Fruit fly (Drosophila melanogaster) whole organism, embryonic: ENCODE measurements around the gene numb.

Experiments
- Abd-B ChIP-seq: fragments of 200-800 bp; sonication (Bioruptor generic); optimal IDR thresholded peaks from 2 replicates; lab custom pipeline; 2018; ENCODE audit warnings: missing biosample characterization, mild to moderate bottlenecking, missing genetic modification characterization, moderate library complexity
- Aef1 ChIP-seq: fragments of 200-800 bp; sonication (Bioruptor generic); IDR thresholded peaks from 3 replicates; pipeline ENCODE4 v1.3.6; 2022; ENCODE audit warnings: missing biosample characterization, missing genetic modification characterization
- B-H2 ChIP-seq: fragments of 200-800 bp; sonication (Bioruptor generic); optimal IDR thresholded peaks from 2 replicates; lab custom pipeline; 2018; ENCODE audit warnings: missing biosample characterization, mild to moderate bottlenecking, missing genetic modification characterization
- Bdp1 ChIP-seq: fragments of 200-800 bp; sonication (Bioruptor generic); optimal IDR thresholded peaks from 3 replicates; lab custom pipeline; 2016; ENCODE audit warnings: missing biosample characterization, missing genetic modification characterization
- C15 ChIP-seq: fragments of 200-800 bp; sonication (Bioruptor generic); IDR thresholded peaks from 3 replicates; pipeline ENCODE4 v1.3.6; 2022; ENCODE audit warnings: missing biosample characterization, missing genetic modification characterization
- CG10959 ChIP-seq: fragments of 200-800 bp; sonication (Bioruptor generic); IDR thresholded peaks from 2 replicates; pipeline ENCODE4 v1.3.6; 2022; ENCODE audit warnings: missing biosample characterization, missing genetic modification characterization
- CG13123 ChIP-seq: fragments of 200-800 bp; sonication (Bioruptor generic); optimal IDR thresholded peaks from 2 replicates; lab custom pipeline; 2016; ENCODE audit warnings: missing biosample characterization, missing genetic modification characterization
- CG13424 ChIP-seq: fragments of 200-800 bp; sonication (Bioruptor generic); optimal IDR thresholded peaks from 2 replicates; lab custom pipeline; 2019; ENCODE audit warnings: missing biosample characterization, mild to moderate bottlenecking, missing genetic modification characterization, moderate library complexity
- CG13894 ChIP-seq: fragments of 200-800 bp; sonication (Bioruptor generic); optimal IDR thresholded peaks from 3 replicates; lab custom pipeline; 2018; ENCODE audit warnings: missing biosample characterization, mild to moderate bottlenecking, missing genetic modification characterization, moderate library complexity
- CG14014 ChIP-seq: fragments of 200-800 bp; sonication (Bioruptor generic); IDR thresholded peaks from 2 replicates; pipeline ENCODE4 v1.3.6; 2022; ENCODE audit warnings: missing biosample characterization, missing genetic modification characterization
- CG15011 ChIP-seq: fragments of 200-800 bp; sonication (Bioruptor generic); optimal IDR thresholded peaks from 3 replicates; lab custom pipeline; 2018; ENCODE audit warnings: missing biosample characterization, mild to moderate bottlenecking, missing genetic modification characterization
- CG16863 ChIP-seq: fragments of 200-800 bp; sonication (Bioruptor generic); optimal IDR thresholded peaks from 3 replicates; lab custom pipeline; 2016; ENCODE audit warnings: missing biosample characterization, missing genetic modification characterization
- CG17361 ChIP-seq: fragments of 200-800 bp; sonication (Bioruptor generic); IDR thresholded peaks from 3 replicates; pipeline ENCODE4 v1.3.6; 2022; ENCODE audit warnings: missing biosample characterization, missing genetic modification characterization
- CG2678 ChIP-seq: fragments of 200-800 bp; sonication (Bioruptor generic); optimal IDR thresholded peaks from 3 replicates; lab custom pipeline; 2019; ENCODE audit warnings: missing biosample characterization, mild to moderate bottlenecking, missing genetic modification characterization, moderate library complexity
- CG34376 ChIP-seq: fragments of 200-800 bp; sonication (Bioruptor generic); optimal IDR thresholded peaks from 2 replicates; lab custom pipeline; 2018; ENCODE audit warnings: missing biosample characterization, mild to moderate bottlenecking, missing genetic modification characterization
- CG3838 ChIP-seq: fragments of 200-800 bp; sonication (Bioruptor generic); optimal IDR thresholded peaks from 3 replicates; lab custom pipeline; 2016; ENCODE audit warnings: missing biosample characterization, missing genetic modification characterization
- CG4328 ChIP-seq: fragments of 200-800 bp; sonication (Bioruptor generic); optimal IDR thresholded peaks from 3 replicates; lab custom pipeline; 2017; ENCODE audit warnings: missing biosample characterization, missing genetic modification reagents, missing genetic modification characterization
- CG5180 ChIP-seq: fragments of 200-800 bp; sonication (Bioruptor generic); optimal IDR thresholded peaks from 3 replicates; lab custom pipeline; 2017; ENCODE audit warnings: missing biosample characterization, missing genetic modification characterization, mild to moderate bottlenecking, moderate library complexity, missing genetic modification reagents
- CG7372 ChIP-seq: fragments of 200-800 bp; sonication (Bioruptor generic); IDR thresholded peaks from 2 replicates; pipeline ENCODE4 v1.3.6; 2022; ENCODE audit warnings: missing biosample characterization, missing genetic modification characterization
- CG7963 ChIP-seq: fragments of 200-800 bp; sonication (Bioruptor generic); IDR thresholded peaks from 3 replicates; pipeline ENCODE4 v1.3.6; 2022; ENCODE audit warnings: missing biosample characterization, missing genetic modification characterization; ENCODE audit not compliant: partially characterized antibody
- D19A ChIP-seq: fragments of 200-800 bp; optimal IDR thresholded peaks from 3 replicates; lab custom pipeline; 2019; ENCODE audit warnings: missing biosample characterization, mild to moderate bottlenecking, missing genetic modification characterization, moderate library complexity
- Doc3 ChIP-seq: fragments of 200-800 bp; sonication (Bioruptor generic); IDR thresholded peaks from 3 replicates; pipeline ENCODE4 v1.3.6; 2022; ENCODE audit warnings: missing biosample characterization, missing genetic modification characterization; ENCODE audit not compliant: partially characterized antibody
- GATAe ChIP-seq: fragments of 200-800 bp; sonication (Bioruptor generic); conservative IDR thresholded peaks from 2 replicates; pipeline ENCODE4 v1.3.6; 2022; ENCODE audit warnings: missing biosample characterization, missing genetic modification characterization
- HLH4C ChIP-seq: fragments of 200-800 bp; sonication (Bioruptor generic); IDR thresholded peaks from 3 replicates; pipeline ENCODE4 v1.3.6; 2022; ENCODE audit warnings: missing biosample characterization, missing genetic modification characterization; ENCODE audit not compliant: partially characterized antibody
- Hmx ChIP-seq: fragments of 200-800 bp; sonication (Bioruptor generic); optimal IDR thresholded peaks from 2 replicates; lab custom pipeline; 2016; ENCODE audit warnings: missing biosample characterization, missing genetic modification characterization
- Meics ChIP-seq: fragments of 200-800 bp; sonication (Bioruptor generic); optimal IDR thresholded peaks from 2 replicates; lab custom pipeline; 2017; ENCODE audit warnings: missing biosample characterization, mild to moderate bottlenecking, missing genetic modification characterization
- Vsx1 ChIP-seq: fragments of 200-800 bp; sonication (Bioruptor generic); optimal IDR thresholded peaks from 2 replicates; lab custom pipeline; 2017; ENCODE audit warnings: missing biosample characterization, mild to moderate bottlenecking, missing genetic modification characterization, missing genetic modification reagents
- Xbp1 ChIP-seq: fragments of 200-800 bp; sonication (Bioruptor generic); optimal IDR thresholded peaks from 3 replicates; lab custom pipeline; 2016; ENCODE audit warnings: missing biosample characterization, mild to moderate bottlenecking, missing genetic modification characterization
- ac ChIP-seq: fragments of 200-800 bp; sonication (Bioruptor generic); optimal IDR thresholded peaks from 3 replicates; lab custom pipeline; 2017; ENCODE audit warnings: missing biosample characterization, mild to moderate bottlenecking, missing genetic modification characterization
- bab2 ChIP-seq: fragments of 200-800 bp; sonication (Bioruptor generic); optimal IDR thresholded peaks from 2 replicates; lab custom pipeline; 2016; ENCODE audit warnings: missing biosample characterization, missing genetic modification characterization
- br ChIP-seq: fragments of >200 bp; optimal IDR thresholded peaks from 2 replicates; lab custom pipeline; 2017
- ci ChIP-seq: fragments of 200-800 bp; sonication (Bioruptor generic); IDR thresholded peaks from 3 replicates; pipeline ENCODE4 v1.3.6; 2022; ENCODE audit warnings: missing biosample characterization, missing genetic modification characterization
- corto ChIP-seq: fragments of 200-800 bp; sonication (Bioruptor generic); optimal IDR thresholded peaks from 2 replicates; lab custom pipeline; 2016; ENCODE audit warnings: missing biosample characterization, mild to moderate bottlenecking, missing genetic modification characterization, moderate library complexity
- da ChIP-seq: fragments of 200-800 bp; sonication (Bioruptor generic); optimal IDR thresholded peaks from 2 replicates; lab custom pipeline; 2016; ENCODE audit warnings: missing biosample characterization, missing genetic modification characterization
- disco-r ChIP-seq: fragments of 200-800 bp; sonication (Bioruptor generic); optimal IDR thresholded peaks from 2 replicates; lab custom pipeline; 2016; ENCODE audit warnings: missing biosample characterization, missing genetic modification characterization
- fd102C ChIP-seq: fragments of 200-800 bp; sonication (Bioruptor generic); optimal IDR thresholded peaks from 2 replicates; lab custom pipeline; 2018; ENCODE audit warnings: missing biosample characterization, mild to moderate bottlenecking, missing genetic modification characterization, moderate library complexity
- gcm2 ChIP-seq: fragments of 200-800 bp; sonication (Bioruptor generic); optimal IDR thresholded peaks from 2 replicates; lab custom pipeline; 2016; ENCODE audit warnings: missing biosample characterization, missing genetic modification characterization
- grn ChIP-seq: fragments of 200-800 bp; sonication (Bioruptor generic); optimal IDR thresholded peaks from 3 replicates; lab custom pipeline; 2017; ENCODE audit warnings: missing biosample characterization, missing genetic modification characterization
- knrl ChIP-seq: fragments of 200-800 bp; sonication (Bioruptor generic); IDR thresholded peaks from 3 replicates; pipeline ENCODE4 v1.3.6; 2022; ENCODE audit warnings: missing biosample characterization, missing genetic modification characterization; ENCODE audit not compliant: partially characterized antibody
- lmd ChIP-seq: fragments of 200-800 bp; sonication (Bioruptor generic); IDR thresholded peaks from 2 replicates; pipeline ENCODE4 v1.3.6; 2022; ENCODE audit warnings: missing biosample characterization, missing genetic modification characterization
- mld ChIP-seq: fragments of 200-800 bp; sonication (Bioruptor generic); IDR thresholded peaks from 3 replicates; pipeline ENCODE4 v1.3.6; 2022; ENCODE audit warnings: missing biosample characterization, missing genetic modification characterization; ENCODE audit not compliant: partially characterized antibody
- org-1 ChIP-seq: fragments of 200-800 bp; sonication (Bioruptor generic); optimal IDR thresholded peaks from 2 replicates; lab custom pipeline; 2017; ENCODE audit warnings: missing biosample characterization, missing genetic modification characterization
- pnt ChIP-seq: fragments of 200-800 bp; sonication (Bioruptor generic); optimal IDR thresholded peaks from 3 replicates; lab custom pipeline; 2016; ENCODE audit warnings: missing biosample characterization, missing genetic modification characterization
- psq ChIP-seq: fragments of 200-800 bp; sonication (Bioruptor generic); optimal IDR thresholded peaks from 2 replicates; lab custom pipeline; 2017; ENCODE audit warnings: missing biosample characterization, missing genetic modification characterization
- pzg ChIP-seq: fragments of 200-800 bp; sonication (Bioruptor generic); optimal IDR thresholded peaks from 3 replicates; lab custom pipeline; 2018; ENCODE audit warnings: missing biosample characterization, mild to moderate bottlenecking, missing genetic modification characterization, moderate library complexity
- sd ChIP-seq: fragments of 200-800 bp; sonication (Bioruptor generic); optimal IDR thresholded peaks from 3 replicates; lab custom pipeline; 2018; ENCODE audit warnings: missing biosample characterization, mild to moderate bottlenecking, missing genetic modification characterization, moderate library complexity
- ttk ChIP-seq: fragments of 200-800 bp; sonication (Bioruptor generic); IDR thresholded peaks from 2 replicates; pipeline ENCODE4 v2.1.2; 2022; ENCODE audit warnings: missing biosample characterization, missing genetic modification characterization
- unpg ChIP-seq: fragments of 200-800 bp; sonication (Bioruptor generic); optimal IDR thresholded peaks from 3 replicates; lab custom pipeline; 2018; ENCODE audit warnings: missing biosample characterization, mild to moderate bottlenecking, missing genetic modification characterization, moderate library complexity
- zen2 ChIP-seq: fragments of 200-800 bp; sonication (Bioruptor generic); IDR thresholded peaks from 3 replicates; pipeline ENCODE4 v1.3.6; 2022; ENCODE audit warnings: missing biosample characterization, missing genetic modification characterization; ENCODE audit not compliant: partially characterized antibody

The numb gene

DNA sequence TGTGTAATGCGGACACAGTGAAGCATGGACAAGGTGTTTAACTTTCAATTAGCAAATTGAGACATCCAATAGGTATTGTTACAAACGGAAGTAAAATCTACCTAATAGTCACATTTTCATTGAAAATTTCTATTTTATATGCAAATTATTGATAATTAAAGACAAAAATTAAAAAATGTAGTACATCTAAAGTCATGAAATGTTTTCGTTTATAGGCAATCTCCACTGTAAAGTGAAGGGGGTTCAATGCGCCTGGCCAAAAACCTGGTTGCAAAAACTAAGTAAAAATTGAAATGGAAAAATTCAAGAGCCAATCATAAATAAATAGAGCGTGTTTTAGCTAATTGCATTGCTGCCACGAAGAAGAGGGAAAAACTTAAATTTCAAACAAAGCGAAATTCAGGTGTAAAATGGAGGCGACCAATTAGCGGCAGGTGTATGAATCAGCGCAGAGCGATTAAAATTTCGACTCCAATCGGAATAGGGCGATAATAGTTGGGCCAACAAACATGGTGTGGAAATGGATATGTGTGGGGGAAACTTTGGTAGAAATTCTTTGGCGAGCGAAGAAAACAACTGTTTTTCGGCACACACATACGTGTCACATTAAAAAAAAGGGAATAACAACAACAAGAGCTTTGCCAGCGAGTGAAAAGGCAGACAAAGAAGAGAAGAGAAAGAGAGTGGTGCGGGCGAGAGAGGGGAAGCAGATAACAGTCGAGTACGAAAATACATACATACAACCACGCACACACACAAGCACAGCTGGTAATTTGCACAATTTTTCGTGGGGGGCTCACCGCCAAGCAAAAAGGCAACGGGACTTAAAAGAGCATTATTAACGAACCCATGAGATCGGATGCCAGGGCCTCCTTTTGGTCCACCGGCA, 56.4 kb downstream of the numb start (continued):
- TF ChIP-seq CG5180 (GFP tag; lab: Kevin White, UChicago) (peak; percentile 18), Vsx1 (GFP tag; lab: Kevin White, UChicago) (no peak), da (GFP tag; lab: Kevin White, UChicago) (no peak), CG16863 (no peak), gcm2 (GFP tag; lab: Kevin White, UChicago) (no peak), CG34376 (GFP tag; lab: Kevin White, UChicago) (no peak), pnt (GFP tag; lab: Kevin White, UChicago) (no peak), CG13424 (tag; lab: Kevin White, UChicago) (peak; percentile 29), HLH4C (GFP tag; lab: Robert Waterston, UW) (no peak), GATAe (GFP tag; lab: Robert Waterston, UW) (peak; percentile 58), CG10959 (GFP tag; lab: Robert Waterston, UW) (no peak), ttk (GFP tag; lab: Robert Waterston, UW) (no peak), Bdp1 (GFP tag; lab: Kevin White, UChicago) (no peak), CG7963 (GFP tag; lab: Robert Waterston, UW) (no peak), Aef1 (GFP tag; lab: Robert Waterston, UW) (0 out of 3 replicates have a peak, but pooled peaks have one; percentile 23), mld (no peak), C15 (GFP tag; lab: Robert Waterston, UW) (no peak), Meics (GFP tag; lab: Kevin White, UChicago) (peak; percentile 44), zen2 (GFP tag; lab: Robert Waterston, UW) (no peak), Hmx (GFP tag; lab: Kevin White, UChicago) (no peak), sd (tag; lab: Kevin White, UChicago) (peak; percentile 62), CG14014 (GFP tag; lab: Robert Waterston, UW) (0 out of 2 replicates have a peak, but pooled peaks have one; percentile 16), lmd (GFP tag; lab: Robert Waterston, UW) (peak; percentile 59; the same call in 1 of the 2 replicates), bab2 (GFP tag; lab: Kevin White, UChicago) (no peak), grn (GFP tag; lab: Kevin White, UChicago) (no peak), Doc3 (GFP tag; lab: Robert Waterston, UW) (no peak), CG15011 (GFP tag; lab: Kevin White, UChicago) (no peak), psq (peak; percentile 88), knrl (GFP tag; lab: Robert Waterston, UW) (no peak), org-1 (GFP tag; lab: Kevin White, UChicago) (peak; percentile 12), CG4328 (peak; percentile 33), CG3838 (GFP tag; lab: Kevin White, UChicago) (no peak), CG13894 (tag; lab: Kevin White, UChicago) (no peak), CG17361 (GFP tag; lab: Robert Waterston, UW) (peak; percentile 64; the same call in 2 of the 3 replicates), corto (GFP tag; lab: Kevin White, UChicago) (peak; percentile 27), B-H2 (no peak), CG7372 (no peak), CG13123 (GFP tag; lab: Kevin White, UChicago) (no peak), fd102C (GFP tag; lab: Kevin White, UChicago) (no peak), disco-r (no peak), ac (no peak), pzg (GFP tag; lab: Kevin White, UChicago) (no peak), Abd-B (peak; percentile 1), ci (no peak), br (lab: Kevin White, UChicago) (no peak), D19A (tag; lab: Kevin White, UChicago) (peak; percentile 45), Xbp1 (GFP tag; lab: Kevin White, UChicago) (no peak), CG2678 (tag; lab: Kevin White, UChicago) (peak; percentile 75), unpg (GFP tag; lab: Kevin White, UChicago) (peak; percentile 23)
